Fruit fly (Drosophila melanogaster) whole organism, wandering third instar larva: ENCODE data around the gene CG43799.

Source experiments
- CG32264 ChIP-seq: fragments of 200-800 bp; sonication (Bioruptor generic); optimal IDR thresholded peaks from 2 replicates; lab custom pipeline; 2016; ENCODE audit warnings: missing biosample characterization, missing genetic modification characterization
- CrebA ChIP-seq: fragments of 200-800 bp; sonication (Bioruptor generic); optimal IDR thresholded peaks from 2 replicates; lab custom pipeline; 2016; ENCODE audit warnings: missing biosample characterization, mild to moderate bottlenecking, missing genetic modification characterization, borderline replicate concordance
- Dfd ChIP-seq: fragments of >200 bp; optimal IDR thresholded peaks from 2 replicates; lab custom pipeline; 2017; ENCODE audit warnings: missing biosample characterization, missing genetic modification characterization
- Dif ChIP-seq: fragments of 200-275, 200-300 bp; sonication (Bioruptor generic); optimal IDR thresholded peaks from 2 replicates; lab custom pipeline; 2018; ENCODE audit warnings: missing biosample characterization, missing genetic modification characterization; ENCODE audit not compliant: partially characterized antibody
- GATAd ChIP-seq: sonication (Bioruptor generic); optimal IDR thresholded peaks from 2 replicates; lab custom pipeline; 2016; ENCODE audit warnings: missing biosample characterization, missing genetic modification characterization
- HLH106 ChIP-seq: fragments of 200-800 bp; optimal IDR thresholded peaks from 3 replicates; lab custom pipeline; 2019; ENCODE audit warnings: missing biosample characterization, mild to moderate bottlenecking, missing genetic modification characterization, moderate library complexity
- Hnf4 ChIP-seq: fragments of 200-800 bp; sonication (Bioruptor generic); optimal IDR thresholded peaks from 2 replicates; lab custom pipeline; 2016; ENCODE audit warnings: missing biosample characterization, mild to moderate bottlenecking, missing genetic modification characterization
- Hr78 ChIP-seq: fragments of >200 bp; optimal IDR thresholded peaks from 2 replicates; lab custom pipeline; 2017; ENCODE audit warnings: missing biosample characterization, missing genetic modification characterization
- Mio ChIP-seq: sonication (Bioruptor generic); optimal IDR thresholded peaks from 2 replicates; lab custom pipeline; 2016; ENCODE audit warnings: missing biosample characterization, missing genetic modification characterization
- Myc ChIP-seq: fragments of >200 bp; optimal IDR thresholded peaks from 2 replicates; lab custom pipeline; 2017
- OdsH ChIP-seq: fragments of 200-800 bp; sonication (Bioruptor generic); optimal IDR thresholded peaks from 2 replicates; lab custom pipeline; 2016; ENCODE audit warnings: missing biosample characterization, mild to moderate bottlenecking, missing genetic modification characterization
- Rel ChIP-seq, 2 experiments: fragments of 200-800 bp; sonication (Bioruptor generic) in 1 of 2; optimal IDR thresholded peaks; 2 replicates in 1 of 2; 3 replicates in 1 of 2; lab custom pipeline; 2016 to 2019; ENCODE audit warnings: mild to moderate bottlenecking in 2 of 2, missing biosample characterization in 2 of 2, missing genetic modification characterization in 2 of 2, moderate library complexity in 1 of 2
- Sp1 ChIP-seq: fragments of 200-800 bp; sonication (Bioruptor generic); optimal IDR thresholded peaks from 3 replicates; lab custom pipeline; 2019; ENCODE audit warnings: missing biosample characterization, mild to moderate bottlenecking, missing genetic modification characterization, moderate library complexity
- Vsx2 ChIP-seq: fragments of 200-300, 225-300 bp; sonication (Bioruptor generic); optimal IDR thresholded peaks from 2 replicates; lab custom pipeline; 2018; ENCODE audit warnings: missing biosample characterization, missing genetic modification characterization; ENCODE audit not compliant: partially characterized antibody
- br ChIP-seq: fragments of 200-800 bp; sonication (Bioruptor generic); optimal IDR thresholded peaks from 2 replicates; lab custom pipeline; 2016; ENCODE audit warnings: missing biosample characterization, missing genetic modification characterization
- dl ChIP-seq, 2 experiments: fragments of 175-275, 200-275 bp in 1 of 2; fragments of 200-275 bp in 1 of 2; sonication (Bioruptor generic); optimal IDR thresholded peaks; lab custom pipeline; 2018; ENCODE audit warnings: mild to moderate bottlenecking in 2 of 2, missing biosample characterization in 2 of 2, missing genetic modification characterization in 2 of 2, moderate library complexity in 2 of 2; ENCODE audit not compliant: partially characterized antibody in 2 of 2, insufficient read depth in 1 of 2
- dmrt93B ChIP-seq: fragments of 200-800 bp; sonication (Bioruptor generic); optimal IDR thresholded peaks from 2 replicates; lab custom pipeline; 2018; ENCODE audit warnings: missing biosample characterization, mild to moderate bottlenecking, missing genetic modification characterization
- dsf ChIP-seq: sonication (Bioruptor generic); optimal IDR thresholded peaks from 2 replicates; lab custom pipeline; 2016; ENCODE audit warnings: missing biosample characterization, missing genetic modification characterization, borderline replicate concordance
- ey ChIP-seq: fragments of 200-800 bp; sonication (Bioruptor generic); optimal IDR thresholded peaks from 2 replicates; lab custom pipeline; 2016; ENCODE audit warnings: missing biosample characterization, missing genetic modification characterization
- fru ChIP-seq: fragments of 200-800 bp; sonication (Bioruptor generic); optimal IDR thresholded peaks from 3 replicates; lab custom pipeline; 2016; ENCODE audit warnings: missing biosample characterization, mild to moderate bottlenecking, missing genetic modification characterization
- h ChIP-seq: fragments of 200-800 bp; sonication (Bioruptor generic); optimal IDR thresholded peaks from 3 replicates; lab custom pipeline; 2016; ENCODE audit warnings: missing biosample characterization, mild to moderate bottlenecking, missing genetic modification characterization
- jim ChIP-seq: fragments of 175-275, 200-325 bp; sonication (Bioruptor generic); optimal IDR thresholded peaks from 2 replicates; lab custom pipeline; 2016; ENCODE audit warnings: missing biosample characterization, mild to moderate bottlenecking, missing genetic modification characterization
- lola ChIP-seq: fragments of >200 bp; optimal IDR thresholded peaks from 2 replicates; lab custom pipeline; 2017; ENCODE audit warnings: missing biosample characterization, missing genetic modification characterization
- psq ChIP-seq: fragments of 200-800 bp; sonication (Bioruptor generic); optimal IDR thresholded peaks from 3 replicates; lab custom pipeline; 2017; ENCODE audit warnings: missing biosample characterization, mild to moderate bottlenecking, missing genetic modification characterization, moderate library complexity
- rgr ChIP-seq: fragments of 200-800 bp; sonication (Bioruptor generic); optimal IDR thresholded peaks from 3 replicates; lab custom pipeline; 2016; ENCODE audit warnings: missing biosample characterization, mild to moderate bottlenecking, missing genetic modification characterization
- sage ChIP-seq: fragments of 200-800 bp; sonication (Bioruptor generic); optimal IDR thresholded peaks from 2 replicates; lab custom pipeline; 2016; ENCODE audit warnings: missing biosample characterization, mild to moderate bottlenecking, missing genetic modification characterization
- sv ChIP-seq: fragments of 200-800 bp; sonication (Bioruptor generic); optimal IDR thresholded peaks from 3 replicates; lab custom pipeline; 2016; ENCODE audit warnings: missing biosample characterization, missing genetic modification characterization
- tai ChIP-seq: sonication (Bioruptor generic); optimal IDR thresholded peaks from 2 replicates; lab custom pipeline; 2016; ENCODE audit warnings: missing biosample characterization, missing genetic modification characterization
- usp ChIP-seq: fragments of >200 bp; optimal IDR thresholded peaks from 2 replicates; lab custom pipeline; 2017; ENCODE audit warnings: missing biosample characterization, missing genetic modification characterization
- woc ChIP-seq: sonication (Bioruptor generic); optimal IDR thresholded peaks from 2 replicates; lab custom pipeline; 2016; ENCODE audit warnings: missing biosample characterization, mild to moderate bottlenecking, missing genetic modification characterization

The CG43799 gene

dm6 chr2L:7240311-7240710, 12.8 kb downstream of the CG43799 start:
- no peak for TF ChIP-seq CG32264 (GFP tag; lab: Kevin White, UChicago)
- TF ChIP-seq Myc (lab: Kevin White, UChicago): no peak
- TF ChIP-seq Vsx2: no peak
- TF ChIP-seq GATAd (GFP tag; lab: Kevin White, UChicago): no peak
- no peak for TF ChIP-seq lola (GFP tag; lab: Kevin White, UChicago)
- no peak for TF ChIP-seq psq (GFP tag; lab: Kevin White, UChicago)
- no peak for TF ChIP-seq h (GFP tag; lab: Kevin White, UChicago)
- TF ChIP-seq dmrt93B: no peak
- TF ChIP-seq Hr78 (GFP tag; lab: Kevin White, UChicago): no peak
- no peak for TF ChIP-seq dsf (GFP tag; lab: Kevin White, UChicago)
- no peak for TF ChIP-seq HLH106 (tag; lab: Kevin White, UChicago)
- TF ChIP-seq rgr (GFP tag; lab: Kevin White, UChicago): no peak
- no peak for TF ChIP-seq Hnf4 (GFP tag; lab: Kevin White, UChicago)

dm6 chr2L:7240964-7241363, 13.4 kb downstream of the CG43799 start:
- TF ChIP-seq OdsH (GFP tag; lab: Kevin White, UChicago) (no peak), Vsx2 (no peak), ey (no peak), tai (no peak), Hr78 (GFP tag; lab: Kevin White, UChicago) (no peak)

- no peak for TF ChIP-seq sv (GFP tag; lab: Kevin White, UChicago)
- TF ChIP-seq Rel (GFP tag; optimal IDR thresholded peaks at IDR 0.05; lab: Kevin White, UChicago): no peak
- peak; percentile 89 for TF ChIP-seq Rel (tag; optimal IDR thresholded peaks at IDR 0.05; lab: Kevin White, UChicago)
Observed at dm6 chr2L:7241499-7241898, 14.0 kb downstream of the CG43799 start.

- TF ChIP-seq tai: no peak
- no peak for TF ChIP-seq br
- TF ChIP-seq h (GFP tag; lab: Kevin White, UChicago): peak; percentile 46
- no peak for TF ChIP-seq Hr78 (GFP tag; lab: Kevin White, UChicago)
- TF ChIP-seq fru: peak; percentile 3
Observed at dm6 chr2L:7242240-7242793, 14.8 kb downstream of the CG43799 start.

- TF ChIP-seq Hnf4 (GFP tag; lab: Kevin White, UChicago) (no peak), usp (GFP tag; lab: Kevin White, UChicago) (no peak), Vsx2 (no peak)
Observed at dm6 chr2L:7248114-7248513, 20.6 kb downstream of the CG43799 start.

dm6 chr2L:7249293-7249819, 21.8 kb downstream of the CG43799 start, which contains the start of gene Ndae1:
TSS of gene Ndae1 (minus strand) at chr2L:7249343.
- TF ChIP-seq Dif (peak; percentile 45), dl (GFP tag; optimal IDR thresholded peaks at IDR 0.05; lab: Kevin White, UChicago; ENCODE audit: insufficient read depth in 1 of 2, partially characterized antibody in 2 of 2) (peak in 1 of 2 experiments; percentile 23), Vsx2 (peak; percentile 13), lola (GFP tag; lab: Kevin White, UChicago) (no peak), usp (GFP tag; lab: Kevin White, UChicago) (no peak)

dm6 chr2L:7252882-7253281, 25.3 kb downstream of the CG43799 start, which contains the start of gene CG13786:
TSS of gene CG13786 (minus strand) at chr2L:7252982.
- TF ChIP-seq fru (no peak), dsf (GFP tag; lab: Kevin White, UChicago) (no peak), Myc (lab: Kevin White, UChicago) (no peak), Mio (GFP tag; lab: Kevin White, UChicago) (no peak), dl (GFP tag; optimal IDR thresholded peaks at IDR 0.05; lab: Kevin White, UChicago; ENCODE audit: insufficient read depth in 1 of 2, partially characterized antibody in 2 of 2) (no peak), rgr (GFP tag; lab: Kevin White, UChicago) (no peak), Vsx2 (no peak), dmrt93B (no peak), ey (no peak), Dif (no peak), sage (GFP tag; lab: Kevin White, UChicago) (no peak), CG32264 (GFP tag; lab: Kevin White, UChicago) (no peak), Rel (GFP tag; optimal IDR thresholded peaks at IDR 0.05; lab: Kevin White, UChicago) (no peak), Rel (tag; optimal IDR thresholded peaks at IDR 0.05; lab: Kevin White, UChicago) (no peak), Sp1 (GFP tag; lab: Kevin White, UChicago) (no peak), Hr78 (GFP tag; lab: Kevin White, UChicago) (no peak), Dfd (GFP tag; lab: Kevin White, UChicago) (no peak), jim (GFP tag; lab: Kevin White, UChicago) (no peak), CrebA (no peak), br (no peak), woc (no peak)
